Worm (Caenorhabditis elegans) whole organism, late embryonic: ENCODE results near the gene Y51B9A.7.

Experiments
- F13H6.1 ChIP-seq: sonication (generic microtip); optimal IDR thresholded peaks from 2 replicates; lab custom pipeline; 2016; ENCODE audit warnings: missing genetic modification characterization, missing compliant biosample characterization
- K02D7.2 ChIP-seq: sonication (generic microtip); optimal IDR thresholded peaks from 2 replicates; lab custom pipeline; 2017; ENCODE audit warnings: mild to moderate bottlenecking, missing genetic modification characterization, missing compliant biosample characterization
- K09A11.1 ChIP-seq: sonication (generic microtip); optimal IDR thresholded peaks from 2 replicates; lab custom pipeline; 2017; ENCODE audit warnings: antibody characterized with exemption, mild to moderate bottlenecking, missing genetic modification characterization, missing compliant biosample characterization; ENCODE audit not compliant: insufficient read depth
- ceh-14 ChIP-seq: sonication (generic microtip); optimal IDR thresholded peaks from 2 replicates; lab custom pipeline; 2016; ENCODE audit warnings: missing genotype, missing genetic modification characterization, missing compliant biosample characterization
- ceh-18 ChIP-seq: sonication (generic microtip); optimal IDR thresholded peaks from 2 replicates; lab custom pipeline; 2016; ENCODE audit warnings: missing genetic modification characterization, missing compliant biosample characterization
- ceh-19 ChIP-seq: fragments of 200-800 bp; sonication (Bioruptor generic); optimal IDR thresholded peaks from 2 replicates; lab custom pipeline; 2018; ENCODE audit warnings: mild to moderate bottlenecking, missing genetic modification characterization, missing compliant biosample characterization
- ceh-22 ChIP-seq: sonication (generic microtip); optimal IDR thresholded peaks from 2 replicates; lab custom pipeline; 2017; ENCODE audit warnings: missing biosample characterization, missing genetic modification characterization
- ceh-30 ChIP-seq: fragments of 150-350 bp; optimal IDR thresholded peaks from 2 replicates; lab custom pipeline; 2014; ENCODE audit warnings: missing biosample characterization, missing genetic modification characterization
- ceh-31 ChIP-seq: sonication (generic microtip); optimal IDR thresholded peaks from 2 replicates; lab custom pipeline; 2016; ENCODE audit warnings: missing genetic modification characterization, missing compliant biosample characterization
- ceh-9 ChIP-seq: sonication (generic microtip); optimal IDR thresholded peaks from 2 replicates; lab custom pipeline; 2016; ENCODE audit warnings: mild to moderate bottlenecking, missing genetic modification characterization, inconsistent platforms, missing compliant biosample characterization
- che-1 ChIP-seq: sonication (generic microtip); optimal IDR thresholded peaks from 2 replicates; lab custom pipeline; 2016; ENCODE audit warnings: mild to moderate bottlenecking, missing genetic modification characterization, missing compliant biosample characterization
- elt-4 ChIP-seq: sonication (generic microtip); optimal IDR thresholded peaks from 2 replicates; lab custom pipeline; 2016; ENCODE audit warnings: missing genetic modification characterization, missing compliant biosample characterization
- ets-4 ChIP-seq: sonication (generic microtip); optimal IDR thresholded peaks from 2 replicates; lab custom pipeline; 2016; ENCODE audit warnings: missing genetic modification characterization, missing compliant biosample characterization
- eyg-1 ChIP-seq: sonication (generic microtip); optimal IDR thresholded peaks from 2 replicates; lab custom pipeline; 2016; ENCODE audit warnings: missing genotype, missing genetic modification characterization, missing compliant biosample characterization
- gmeb-2 ChIP-seq: sonication (generic microtip); optimal IDR thresholded peaks from 2 replicates; lab custom pipeline; 2016; ENCODE audit warnings: missing genetic modification characterization, inconsistent platforms, missing compliant biosample characterization
- hlh-15 ChIP-seq: sonication (generic microtip); optimal IDR thresholded peaks from 2 replicates; lab custom pipeline; 2016; ENCODE audit warnings: missing genetic modification characterization, missing compliant biosample characterization
- hlh-30 ChIP-seq: sonication (generic microtip); optimal IDR thresholded peaks from 2 replicates; lab custom pipeline; 2017; ENCODE audit warnings: antibody characterized with exemption, missing genetic modification characterization, missing compliant biosample characterization; ENCODE audit not compliant: insufficient read depth
- hlh-8 ChIP-seq: sonication (generic microtip); optimal IDR thresholded peaks from 2 replicates; lab custom pipeline; 2016; ENCODE audit warnings: missing genotype, missing genetic modification characterization, missing compliant biosample characterization
- lin-11 ChIP-seq: fragments of 200-800 bp; sonication (Bioruptor generic); optimal IDR thresholded peaks from 2 replicates; lab custom pipeline; 2018; ENCODE audit warnings: mild to moderate bottlenecking, missing genetic modification characterization, missing compliant biosample characterization
- madf-2 ChIP-seq: sonication (generic microtip); optimal IDR thresholded peaks from 2 replicates; lab custom pipeline; 2017; ENCODE audit warnings: missing genetic modification characterization, missing compliant biosample characterization
- nfya-1 ChIP-seq: sonication (generic microtip); optimal IDR thresholded peaks from 2 replicates; lab custom pipeline; 2017; ENCODE audit warnings: missing genetic modification characterization, mild to moderate bottlenecking, missing compliant biosample characterization, antibody characterized with exemption, moderate library complexity
- nhr-11 ChIP-seq: fragments of 150-350 bp; optimal IDR thresholded peaks from 2 replicates; lab custom pipeline; 2014; ENCODE audit warnings: missing biosample characterization, missing genetic modification characterization
- nhr-232 ChIP-seq: sonication (generic microtip); optimal IDR thresholded peaks from 2 replicates; lab custom pipeline; 2016; ENCODE audit warnings: missing genetic modification characterization, missing compliant biosample characterization
- odd-2 ChIP-seq: sonication (generic microtip); optimal IDR thresholded peaks from 2 replicates; lab custom pipeline; 2017; ENCODE audit warnings: antibody characterized with exemption, mild to moderate bottlenecking, missing genetic modification characterization, missing compliant biosample characterization
- pag-3 ChIP-seq: sonication (generic microtip); optimal IDR thresholded peaks from 2 replicates; lab custom pipeline; 2016; ENCODE audit warnings: missing compliant biosample characterization, missing genetic modification characterization, borderline replicate concordance
- pat-9 ChIP-seq: fragments of 200-800 bp; sonication (Bioruptor generic); optimal IDR thresholded peaks from 2 replicates; lab custom pipeline; 2018; ENCODE audit warnings: mild to moderate bottlenecking, missing genetic modification characterization, moderate library complexity, missing compliant biosample characterization
- pax-1 ChIP-seq: fragments of 150-350 bp; optimal IDR thresholded peaks from 2 replicates; lab custom pipeline; 2014; ENCODE audit warnings: missing biosample characterization, missing genetic modification characterization
- pha-2 ChIP-seq: sonication (generic microtip); optimal IDR thresholded peaks from 2 replicates; lab custom pipeline; 2017; ENCODE audit warnings: mild to moderate bottlenecking, missing genetic modification characterization, missing compliant biosample characterization
- pros-1 ChIP-seq: fragments of 150-350 bp; optimal IDR thresholded peaks from 2 replicates; lab custom pipeline; 2014; ENCODE audit warnings: missing biosample characterization, missing genetic modification reagents, missing genetic modification characterization
- ref-2 ChIP-seq: sonication (generic microtip); optimal IDR thresholded peaks from 2 replicates; lab custom pipeline; 2016; ENCODE audit warnings: missing genetic modification characterization, missing compliant biosample characterization
- sdc-2 ChIP-seq: sonication (generic microtip); optimal IDR thresholded peaks from 2 replicates; lab custom pipeline; 2016; ENCODE audit warnings: missing genotype, missing genetic modification characterization, missing compliant biosample characterization
- syd-9 ChIP-seq: sonication (generic microtip); optimal IDR thresholded peaks from 2 replicates; lab custom pipeline; 2016; ENCODE audit warnings: mild to moderate bottlenecking, missing genetic modification characterization, moderate library complexity, missing compliant biosample characterization
- unc-42 ChIP-seq: sonication (generic microtip); optimal IDR thresholded peaks from 2 replicates; lab custom pipeline; 2016; ENCODE audit warnings: missing genotype, missing genetic modification characterization, missing compliant biosample characterization
- unc-55 ChIP-seq: sonication (generic microtip); optimal IDR thresholded peaks from 2 replicates; lab custom pipeline; 2017; ENCODE audit warnings: missing biosample characterization, missing genetic modification reagents, missing genetic modification characterization
- unc-86 ChIP-seq: sonication (generic microtip); optimal IDR thresholded peaks from 2 replicates; lab custom pipeline; 2016; ENCODE audit warnings: missing genetic modification characterization, missing compliant biosample characterization

Y51B9A.7 gene

DNA sequence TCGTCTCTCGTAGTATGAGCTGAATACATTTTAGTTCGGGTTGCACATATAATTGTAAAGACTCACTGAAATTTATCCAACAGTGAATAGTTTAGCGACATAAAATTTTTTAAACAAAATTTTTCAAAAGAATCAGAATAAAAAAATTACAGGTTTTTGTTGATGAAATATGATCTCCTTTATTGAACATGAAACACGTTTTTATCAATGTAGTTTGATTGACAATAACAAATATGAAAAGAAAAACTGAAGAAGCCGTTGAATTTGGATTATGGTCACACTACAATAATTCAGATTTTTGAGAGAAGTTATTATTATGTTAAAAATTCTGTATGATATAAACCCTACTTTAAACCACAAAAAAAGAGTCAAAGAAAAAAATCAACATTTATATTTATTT lies 40.2 kb downstream of the Y51B9A.7 start, which contains the start of gene chil-17:
Gene chil-17, minus strand, starts transcription at position 101 of the 400 bp plus-strand sequence.
- no peak for TF ChIP-seq unc-86 (tag; lab: Kevin White, UChicago)
- TF ChIP-seq, all 69 proteins: peak for 0

DNA sequence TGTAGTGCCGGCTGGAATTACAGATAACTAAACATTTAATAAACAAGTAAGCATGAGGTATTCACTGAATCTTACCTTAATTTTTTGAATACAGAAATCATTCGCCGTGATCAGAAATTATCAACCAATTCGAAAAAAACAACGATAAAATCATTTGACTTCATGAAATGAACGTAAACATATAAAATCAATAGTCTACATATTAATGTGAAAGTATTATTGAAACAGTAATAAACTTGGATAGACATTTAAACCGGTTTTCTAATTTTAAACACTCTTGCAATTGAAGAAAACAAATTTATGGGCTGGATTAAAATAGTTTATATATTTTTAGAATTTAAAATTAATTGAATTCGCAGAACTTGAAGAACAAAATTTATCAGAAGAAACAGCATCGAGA lies 42.0 kb downstream of the Y51B9A.7 start, which contains the start of gene chil-16:
Gene chil-16, minus strand, starts transcription at position 101 of the 400 bp plus-strand sequence.
- TF ChIP-seq ceh-9 (tag; lab: Kevin White, UChicago) (no peak), nfya-1 (no peak), ref-2 (tag; lab: Kevin White, UChicago) (no peak), ceh-19 (GFP tag; lab: Kevin White, UChicago) (no peak), nhr-11 (tag; lab: Kevin White, UChicago) (no peak), F13H6.1 (no peak), hlh-30 (tag; lab: Kevin White, UChicago) (no peak), K09A11.1 (tag; lab: Kevin White, UChicago) (no peak), eyg-1 (tag; lab: Kevin White, UChicago) (no peak), unc-42 (no peak), ceh-14 (tag; lab: Kevin White, UChicago) (no peak), nhr-232 (no peak), gmeb-2 (tag; lab: Kevin White, UChicago) (no peak), unc-55 (no peak), elt-4 (tag; lab: Kevin White, UChicago) (no peak), unc-86 (tag; lab: Kevin White, UChicago) (no peak), pag-3 (tag; lab: Kevin White, UChicago) (no peak), sdc-2 (tag; lab: Kevin White, UChicago) (no peak)

DNA sequence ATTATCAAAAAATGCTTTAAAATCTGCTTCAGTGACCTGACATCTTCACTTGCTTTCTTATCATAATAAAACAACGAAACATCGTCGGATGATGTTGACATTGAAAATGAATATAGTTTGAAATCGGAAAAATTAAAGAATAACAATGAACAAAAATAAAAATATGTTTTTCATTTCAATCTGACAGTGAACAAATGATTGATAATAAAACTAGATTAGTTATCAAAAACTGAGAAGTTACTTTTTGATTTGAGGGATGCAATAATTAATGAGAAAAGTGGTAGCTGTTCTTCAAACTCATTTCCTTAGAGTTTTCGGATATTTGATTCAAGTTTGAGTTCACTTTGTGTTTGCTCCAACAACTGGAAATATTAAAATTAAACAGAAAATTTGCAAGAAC lies 43.7 kb downstream of the Y51B9A.7 start, which contains the start of gene chil-15:
Gene chil-15, minus strand, starts transcription at position 101 of the 400 bp plus-strand sequence.
- no peak for TF ChIP-seq pha-2 (tag; lab: Kevin White, UChicago)
- TF ChIP-seq pat-9, result no peak
- TF ChIP-seq ceh-22 (tag; lab: Kevin White, UChicago), result no peak
- TF ChIP-seq ets-4 (tag; lab: Kevin White, UChicago), result no peak
- TF ChIP-seq F13H6.1, result no peak
- TF ChIP-seq nhr-11 (tag; lab: Kevin White, UChicago), result no peak
- no peak for TF ChIP-seq pros-1
- TF ChIP-seq lin-11 (tag; lab: Kevin White, UChicago), result no peak
- no peak for TF ChIP-seq ceh-31 (tag; lab: Kevin White, UChicago)
- TF ChIP-seq K02D7.2 (tag; lab: Kevin White, UChicago), result no peak
- TF ChIP-seq pax-1, result no peak
- TF ChIP-seq che-1 (tag; lab: Kevin White, UChicago), result no peak
- TF ChIP-seq hlh-15 (tag; lab: Kevin White, UChicago), result no peak

DNA sequence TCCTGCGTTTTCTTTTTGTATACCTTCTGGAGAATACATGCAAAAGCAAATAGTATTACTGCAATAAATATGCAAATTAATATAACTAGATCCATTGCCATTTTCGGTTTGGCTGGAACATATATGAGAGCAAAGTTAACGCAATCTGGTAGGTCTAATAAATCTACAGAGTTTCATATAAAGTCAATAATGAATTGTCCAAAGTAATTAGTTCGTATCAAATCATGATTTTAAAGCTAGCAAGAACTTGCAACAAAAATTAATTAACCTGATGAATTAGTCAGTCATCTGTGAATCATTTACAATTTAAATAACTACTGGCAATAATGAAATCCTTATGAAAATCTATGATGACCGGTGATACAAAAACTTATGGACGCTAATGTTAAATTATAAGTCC lies 45.5 kb downstream of the Y51B9A.7 start, which contains the start of gene R09D1.13:
Gene R09D1.13, minus strand, starts transcription at position 101 of the 400 bp plus-strand sequence.
- TF ChIP-seq ceh-18 (tag; lab: Kevin White, UChicago), result no peak
- no peak for TF ChIP-seq ceh-30
- no peak for TF ChIP-seq ceh-19 (GFP tag; lab: Kevin White, UChicago)
- no peak for TF ChIP-seq elt-4 (tag; lab: Kevin White, UChicago)
- TF ChIP-seq hlh-8 (tag; lab: Kevin White, UChicago), result no peak
- TF ChIP-seq unc-86 (tag; lab: Kevin White, UChicago), result no peak
- no peak for TF ChIP-seq pag-3 (tag; lab: Kevin White, UChicago)
- TF ChIP-seq K09A11.1 (tag; lab: Kevin White, UChicago), result no peak
- no peak for TF ChIP-seq madf-2
- TF ChIP-seq odd-2, result no peak
- TF ChIP-seq syd-9 (tag; lab: Kevin White, UChicago), result no peak
- no peak for TF ChIP-seq sdc-2 (tag; lab: Kevin White, UChicago)
